Fruit fly (Drosophila melanogaster) whole organism, pupa: ENCODE results near the gene Qsox2.

Source experiments
- CG10348 ChIP-seq: fragments of 200-800 bp; sonication (Bioruptor generic); IDR thresholded peaks from 2 replicates; pipeline ENCODE4 v1.3.6; 2022; ENCODE audit warnings: missing biosample characterization, missing genetic modification characterization
- CG12605 ChIP-seq: fragments of 200-800 bp; sonication (Bioruptor generic); IDR thresholded peaks from 2 replicates; pipeline ENCODE4 v1.3.6; 2022; ENCODE audit warnings: missing biosample characterization, missing genetic modification characterization
- CG13204 ChIP-seq: fragments of 200-800 bp; sonication (Bioruptor generic); optimal IDR thresholded peaks from 2 replicates; lab custom pipeline; 2018; ENCODE audit warnings: missing biosample characterization, mild to moderate bottlenecking, missing genetic modification characterization, moderate library complexity
- CG14655 ChIP-seq: fragments of 200-800 bp; sonication (Bioruptor generic); optimal IDR thresholded peaks from 3 replicates; lab custom pipeline; 2017; ENCODE audit warnings: mild to moderate bottlenecking, missing biosample characterization, missing genetic modification reagents, missing genetic modification characterization
- CG17806 ChIP-seq: fragments of 200-800 bp; sonication (Bioruptor generic); optimal IDR thresholded peaks from 2 replicates; lab custom pipeline; 2018; ENCODE audit warnings: missing biosample characterization, mild to moderate bottlenecking, missing genetic modification characterization, moderate library complexity
- CG8159 ChIP-seq: fragments of 200-800 bp; sonication (Bioruptor generic); optimal IDR thresholded peaks from 3 replicates; lab custom pipeline; 2018; ENCODE audit warnings: missing biosample characterization, mild to moderate bottlenecking, missing genetic modification characterization, moderate library complexity
- CG9948 ChIP-seq: fragments of 200-800 bp; sonication (Bioruptor generic); optimal IDR thresholded peaks from 2 replicates; lab custom pipeline; 2018; ENCODE audit warnings: missing biosample characterization, mild to moderate bottlenecking, missing genetic modification characterization, moderate library complexity
- EcR ChIP-seq: fragments of 200-800 bp; sonication (Bioruptor generic); optimal IDR thresholded peaks from 3 replicates; lab custom pipeline; 2019; ENCODE audit warnings: missing biosample characterization, missing genetic modification characterization, mild to moderate bottlenecking, moderate library complexity, missing genetic modification reagents
- Ets98B ChIP-seq: fragments of 200-800 bp; sonication (Bioruptor generic); IDR thresholded peaks from 2 replicates; pipeline ENCODE4 v1.3.6; 2022; ENCODE audit warnings: missing biosample characterization, missing genetic modification characterization
- Pif1A ChIP-seq: fragments of 200-800 bp; sonication (Bioruptor generic); optimal IDR thresholded peaks from 3 replicates; lab custom pipeline; 2016; ENCODE audit warnings: missing biosample characterization, missing genetic modification characterization
- fd96Ca ChIP-seq: fragments of 200-800 bp; sonication (Bioruptor generic); IDR thresholded peaks from 3 replicates; pipeline ENCODE4 v1.3.6; 2022; ENCODE audit warnings: missing biosample characterization, missing genetic modification characterization
- gl ChIP-seq: fragments of 200-800 bp; sonication (Bioruptor generic); optimal IDR thresholded peaks from 2 replicates; lab custom pipeline; 2018; ENCODE audit warnings: missing biosample characterization, mild to moderate bottlenecking, missing genetic modification characterization
- rn ChIP-seq: fragments of 200-800 bp; sonication (Bioruptor generic); IDR thresholded peaks from 2 replicates; pipeline ENCODE4 v1.3.6; 2022; ENCODE audit warnings: missing biosample characterization, missing genetic modification characterization

DNA sequence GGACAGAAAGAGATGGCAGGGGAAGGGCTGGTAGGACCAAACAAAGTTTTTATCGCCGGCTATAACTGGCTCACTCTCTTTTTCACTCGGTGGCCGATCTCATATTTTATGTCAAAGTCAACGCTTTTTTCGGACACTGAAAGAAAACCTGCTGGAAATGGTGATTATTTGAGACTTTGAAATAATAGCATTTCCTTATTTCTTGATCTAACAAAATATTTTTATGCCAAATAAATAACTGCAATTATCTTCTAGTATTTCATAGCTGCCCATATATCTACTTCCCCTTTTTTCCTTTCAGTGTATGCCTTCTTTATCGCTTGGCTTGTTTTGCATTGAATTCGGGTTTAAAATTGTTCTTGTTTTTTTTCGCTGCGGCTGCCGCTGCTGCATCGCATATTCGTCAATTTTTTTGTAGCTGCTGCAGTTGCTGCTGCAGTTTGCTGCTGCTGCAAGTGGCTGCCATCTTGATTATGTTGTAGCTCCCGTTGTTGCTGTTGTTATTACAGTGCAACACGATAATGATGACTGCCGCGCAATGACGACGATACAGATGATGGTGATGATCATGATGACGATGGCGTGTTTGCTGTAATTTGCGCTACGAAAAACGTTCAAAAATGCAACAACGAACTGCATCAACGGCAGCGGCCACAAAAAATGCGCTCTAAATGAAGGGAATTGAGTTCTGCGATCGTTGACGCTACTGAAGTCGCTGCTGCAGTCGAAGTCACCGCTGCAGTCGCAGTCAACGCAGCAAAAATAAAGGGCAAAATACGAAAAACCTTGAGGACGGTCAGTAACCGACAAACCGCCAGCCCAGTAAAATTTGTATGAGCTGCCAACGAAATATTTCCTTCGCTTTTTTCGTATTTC lies 23.8 kb downstream of the Qsox2 start:
- TF ChIP-seq CG8159 (peak; percentile 99), CG13204 (GFP tag; lab: Kevin White, UChicago) (peak; percentile 90), fd96Ca (GFP tag; lab: Robert Waterston, UW) (peak; percentile 76; the same call in 2 of the 3 replicates), CG17806 (tag; lab: Kevin White, UChicago) (peak; percentile 99), rn (peak; percentile 68), EcR (GFP tag; lab: Kevin White, UChicago) (peak; percentile 97), Ets98B (GFP tag; lab: Robert Waterston, UW) (peak; percentile 66), CG9948 (peak; percentile 98), CG10348 (no peak), gl (tag; lab: Kevin White, UChicago) (peak; percentile 94), CG12605 (GFP tag; lab: Robert Waterston, UW) (peak; percentile 80), Pif1A (GFP tag; lab: Kevin White, UChicago) (peak; percentile 93), CG14655 (GFP tag; lab: Kevin White, UChicago) (peak; percentile 87)
